Worm (Caenorhabditis elegans) whole organism, L4 larva: Measurements from ENCODE around the gene nep-10.
"Not testable (repeated sequence)": the region's sequence is repeated elsewhere in the genome, so short reads cannot be mapped to it uniquely, and the experiment has no call there.

Experiments
- D1046.2 ChIP-seq: fragments of 200-800 bp; sonication (Bioruptor generic); IDR thresholded peaks from 2 replicates; pipeline ENCODE4 v1.3.6; 2022; ENCODE audit warnings: missing genetic modification characterization, missing compliant biosample characterization
- Y48G9A.11 ChIP-seq: fragments of 200-800 bp; sonication (Bioruptor generic); IDR thresholded peaks from 2 replicates; pipeline ENCODE4 v1.3.6; 2022; ENCODE audit warnings: missing genetic modification reagents, missing genetic modification characterization, missing compliant biosample characterization
- Y5F2A.4 ChIP-seq: fragments of 200-800 bp; sonication (Bioruptor generic); optimal IDR thresholded peaks from 2 replicates; lab custom pipeline; 2018; ENCODE audit warnings: mild to moderate bottlenecking, missing genetic modification characterization, missing compliant biosample characterization
- arid-1 ChIP-seq: fragments of 200-800 bp; sonication (Bioruptor generic); conservative IDR thresholded peaks from 2 replicates; pipeline ENCODE4 v1.3.6; 2022; ENCODE audit warnings: missing genetic modification reagents, missing genetic modification characterization, missing compliant biosample characterization
- ceh-44 ChIP-seq: fragments of 200-800 bp; sonication (Bioruptor generic); IDR thresholded peaks from 2 replicates; pipeline ENCODE4 v1.3.6; 2022; ENCODE audit warnings: missing genetic modification reagents, missing genetic modification characterization, missing compliant biosample characterization
- cey-2 ChIP-seq: sonication (generic microtip); optimal IDR thresholded peaks from 3 replicates; lab custom pipeline; 2017; ENCODE audit warnings: missing genetic modification characterization, mild to moderate bottlenecking, missing compliant biosample characterization, antibody characterized with exemption, borderline replicate concordance; ENCODE audit not compliant: insufficient read depth
- daf-16 ChIP-seq, 3 experiments: sonication (generic microtip); optimal IDR thresholded peaks; 2 replicates each; lab custom pipeline; 2016 to 2017; ENCODE audit warnings: missing genetic modification characterization in 3 of 3, missing genetic modification reagents in 3 of 3, mild to moderate bottlenecking in 2 of 3, missing compliant biosample characterization in 2 of 3, missing biosample characterization in 1 of 3, moderate library complexity in 1 of 3
- daf-8 ChIP-seq: fragments of 200-800 bp; sonication (Bioruptor generic); IDR thresholded peaks from 2 replicates; pipeline ENCODE4 v1.3.6; 2022; ENCODE audit warnings: missing genetic modification characterization, missing compliant biosample characterization
- dmd-8 ChIP-seq: fragments of 200-800 bp; sonication (Bioruptor generic); IDR thresholded peaks from 2 replicates; pipeline ENCODE4 v1.3.6; 2022; ENCODE audit warnings: missing genetic modification characterization, missing compliant biosample characterization
- duxl-1 ChIP-seq: sonication (generic microtip); optimal IDR thresholded peaks from 2 replicates; lab custom pipeline; 2016; ENCODE audit warnings: mild to moderate bottlenecking, missing genetic modification characterization, moderate library complexity, missing compliant biosample characterization; ENCODE audit not compliant: poor library complexity
- gei-8 ChIP-seq: fragments of 200-800 bp; sonication (Bioruptor generic); optimal IDR thresholded peaks from 2 replicates; lab custom pipeline; 2018; ENCODE audit warnings: mild to moderate bottlenecking, missing genetic modification characterization, missing compliant biosample characterization
- hif-1 ChIP-seq, 2 experiments: sonication (generic microtip); optimal IDR thresholded peaks; 2 replicates each; lab custom pipeline; 2016 to 2017; ENCODE audit warnings: missing compliant biosample characterization in 2 of 2, missing genetic modification characterization in 2 of 2, missing genetic modification reagents in 2 of 2, missing genotype in 2 of 2, mild to moderate bottlenecking in 1 of 2
- lin-13 ChIP-seq: fragments of 150-350 bp; optimal IDR thresholded peaks from 2 replicates; lab custom pipeline; 2014; ENCODE audit warnings: missing biosample characterization, missing genetic modification reagents, missing genetic modification characterization
- lin-29 ChIP-seq: fragments of 200-800 bp; sonication (Bioruptor generic); IDR thresholded peaks from 2 replicates; pipeline ENCODE4 v1.3.6; 2022; ENCODE audit warnings: missing genetic modification reagents, missing genetic modification characterization, missing compliant biosample characterization
- lir-3 ChIP-seq: sonication (generic microtip); optimal IDR thresholded peaks from 2 replicates; lab custom pipeline; 2016; ENCODE audit warnings: mild to moderate bottlenecking, missing genetic modification characterization, missing compliant biosample characterization
- mdt-29 ChIP-seq: fragments of 200-800 bp; sonication (Bioruptor generic); IDR thresholded peaks from 2 replicates; pipeline ENCODE4 v1.3.6; 2022; ENCODE audit warnings: missing genetic modification reagents, missing genetic modification characterization, missing compliant biosample characterization
- mep-1 ChIP-seq: fragments of 150-350 bp; sonication (generic microtip); optimal IDR thresholded peaks from 3 replicates; lab custom pipeline; 2014; ENCODE audit warnings: missing biosample characterization, missing genetic modification characterization
- nhr-10 ChIP-seq: fragments of 150-350 bp; optimal IDR thresholded peaks from 2 replicates; lab custom pipeline; 2014; ENCODE audit warnings: missing biosample characterization, missing genetic modification characterization
- nhr-11 ChIP-seq: fragments of 150-350 bp; optimal IDR thresholded peaks from 2 replicates; lab custom pipeline; 2014; ENCODE audit warnings: missing biosample characterization, missing genetic modification characterization
- nhr-111 ChIP-seq: fragments of 200-800 bp; sonication (Bioruptor generic); optimal IDR thresholded peaks from 2 replicates; lab custom pipeline; 2018; ENCODE audit warnings: mild to moderate bottlenecking, missing genetic modification characterization, missing compliant biosample characterization
- nhr-48 ChIP-seq: sonication (generic microtip); optimal IDR thresholded peaks from 2 replicates; lab custom pipeline; 2016; ENCODE audit warnings: mild to moderate bottlenecking, missing genetic modification characterization, missing compliant biosample characterization
- nhr-6 ChIP-seq: fragments of 150-350 bp; optimal IDR thresholded peaks from 2 replicates; lab custom pipeline; 2014; ENCODE audit warnings: missing biosample characterization, missing genetic modification characterization
- nhr-77 ChIP-seq: fragments of 150-350 bp; optimal IDR thresholded peaks from 2 replicates; lab custom pipeline; 2014; ENCODE audit warnings: missing biosample characterization, missing genetic modification characterization
- php-3 ChIP-seq: fragments of 200-800 bp; sonication (Bioruptor generic); IDR thresholded peaks from 2 replicates; pipeline ENCODE4 v1.3.6; 2022; ENCODE audit warnings: missing genetic modification reagents, missing genetic modification characterization, missing compliant biosample characterization
- pqm-1 ChIP-seq: sonication (generic microtip); optimal IDR thresholded peaks from 2 replicates; lab custom pipeline; 2017; ENCODE audit warnings: missing biosample characterization, missing genetic modification characterization
- saeg-2 ChIP-seq: fragments of 200-800 bp; sonication (Bioruptor generic); IDR thresholded peaks from 2 replicates; pipeline ENCODE4 v1.3.6; 2022; ENCODE audit warnings: missing genetic modification reagents, missing genetic modification characterization, missing compliant biosample characterization
- snpc-4 ChIP-seq: fragments of 150-350 bp; optimal IDR thresholded peaks from 2 replicates; lab custom pipeline; 2014; ENCODE audit warnings: missing biosample characterization, missing genetic modification characterization
- spr-1 ChIP-seq: sonication (generic microtip); optimal IDR thresholded peaks from 2 replicates; lab custom pipeline; 2016; ENCODE audit warnings: mild to moderate bottlenecking, missing genetic modification characterization, missing compliant biosample characterization
- tag-97 ChIP-seq: fragments of 200-800 bp; sonication (Bioruptor generic); IDR thresholded peaks from 2 replicates; pipeline ENCODE4 v1.3.6; 2022; ENCODE audit warnings: missing genetic modification characterization, missing compliant biosample characterization
- tra-1 ChIP-seq: fragments of 200-800 bp; sonication (Bioruptor generic); IDR thresholded peaks from 2 replicates; pipeline ENCODE4 v1.3.6; 2022; ENCODE audit warnings: missing genetic modification reagents, missing genetic modification characterization, missing compliant biosample characterization
- unc-130 ChIP-seq: sonication (generic microtip); optimal IDR thresholded peaks from 2 replicates; lab custom pipeline; 2016; ENCODE audit warnings: missing genetic modification reagents, missing genetic modification characterization, missing compliant biosample characterization
- vab-7 ChIP-seq: fragments of 200-800 bp; sonication (Bioruptor generic); IDR thresholded peaks from 2 replicates; pipeline ENCODE4 v1.3.6; 2022; ENCODE audit warnings: missing genetic modification reagents, missing genetic modification characterization, missing compliant biosample characterization
- zag-1 ChIP-seq: fragments of 150-350 bp; optimal IDR thresholded peaks from 2 replicates; lab custom pipeline; 2014; ENCODE audit warnings: missing biosample characterization, missing genetic modification characterization
- ztf-7 ChIP-seq: fragments of 150-350 bp; optimal IDR thresholded peaks from 2 replicates; lab custom pipeline; 2014; ENCODE audit warnings: missing biosample characterization, missing genetic modification characterization

The nep-10 gene

DNA sequence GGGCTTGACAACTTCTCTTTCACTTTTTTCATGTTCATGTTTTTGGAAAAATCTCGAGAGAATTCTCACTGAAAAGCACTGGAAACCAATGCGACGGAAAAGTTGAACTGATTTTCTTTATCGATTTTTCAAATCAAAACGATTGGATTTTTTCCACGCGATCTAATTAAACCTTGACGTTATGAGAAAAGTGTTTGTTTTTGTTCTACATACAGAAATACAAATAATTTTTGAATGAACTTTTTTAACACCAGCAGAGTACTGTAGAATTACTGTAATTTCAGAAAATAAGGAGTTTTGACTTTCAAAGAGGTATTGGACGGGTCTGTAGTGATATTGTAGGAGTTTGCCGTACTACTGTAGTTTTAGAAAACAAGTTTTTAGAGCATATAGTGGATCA lies at the start of gene nep-10:
Gene nep-10 (minus strand): TSS at position 101 of the 400 bp plus-strand sequence.
- no peak for TF ChIP-seq snpc-4 (tag; lab: Kevin White, UChicago)
- TF ChIP-seq D1046.2 (GFP tag; lab: Robert Waterston, UW) = no peak
- no peak for TF ChIP-seq pqm-1 (tag; lab: Kevin White, UChicago)
- TF ChIP-seq ceh-44 = no peak
- no peak for TF ChIP-seq ztf-7
- no peak for TF ChIP-seq zag-1 (tag; lab: Kevin White, UChicago)
- TF ChIP-seq saeg-2 (GFP tag; lab: Robert Waterston, UW) = no peak
- TF ChIP-seq cey-2 (tag; lab: Kevin White, UChicago) = no peak
- TF ChIP-seq nhr-48 = no peak
- TF ChIP-seq vab-7 (GFP tag; lab: Robert Waterston, UW) = no peak
- TF ChIP-seq gei-8 (GFP tag; lab: Kevin White, UChicago) = no peak
- TF ChIP-seq nhr-111 (GFP tag; lab: Kevin White, UChicago) = no peak
- TF ChIP-seq mep-1 (tag; lab: Kevin White, UChicago) = no peak
- TF ChIP-seq Y48G9A.11 (GFP tag; lab: Robert Waterston, UW) = no peak
- TF ChIP-seq daf-16 (GFP tag; optimal IDR thresholded peaks at IDR 0.05; lab: Kevin White, UChicago) = no peak
- TF ChIP-seq daf-16 (tag; optimal IDR thresholded peaks at IDR 0.05; lab: Kevin White, UChicago) = no peak
- no peak for TF ChIP-seq unc-130 (GFP tag; lab: Kevin White, UChicago)
- no peak for TF ChIP-seq nhr-77 (tag; lab: Kevin White, UChicago)
- no peak for TF ChIP-seq Y5F2A.4

DNA sequence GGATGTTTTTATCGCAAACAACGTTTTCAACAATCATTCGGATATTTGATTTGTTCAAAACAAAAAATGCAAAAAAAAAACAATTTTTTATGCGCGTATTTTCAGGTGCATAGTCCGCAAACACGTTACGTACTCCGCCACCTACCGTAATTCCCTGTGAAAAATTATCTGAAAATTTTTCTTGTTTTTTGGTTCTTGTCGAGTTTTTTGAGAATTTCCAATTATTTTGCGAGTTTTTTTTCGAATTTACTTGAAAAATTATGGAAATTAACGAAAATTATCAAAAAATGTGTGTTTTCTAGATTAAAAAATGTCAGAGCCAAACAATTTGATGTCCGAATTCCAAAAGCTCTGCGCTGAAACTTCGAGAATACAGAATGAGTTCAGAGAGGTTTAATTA lies 49.7 kb upstream of the nep-10 start, which contains the start of gene C16C8.12:
Gene C16C8.12 (plus strand): TSS at position 301 of the 400 bp plus-strand sequence.
- TF ChIP-seq cey-2 (tag; lab: Kevin White, UChicago) (no peak), spr-1 (tag; lab: Kevin White, UChicago) (no peak), lin-29 (GFP tag; lab: Robert Waterston, UW) (no peak), nhr-6 (tag; lab: Kevin White, UChicago) (no peak), nhr-11 (tag; lab: Kevin White, UChicago) (no peak), dmd-8 (GFP tag; lab: Robert Waterston, UW) (no peak), duxl-1 (no peak), hif-1 (tag; optimal IDR thresholded peaks at IDR 0.05; lab: Kevin White, UChicago) (no peak)

DNA sequence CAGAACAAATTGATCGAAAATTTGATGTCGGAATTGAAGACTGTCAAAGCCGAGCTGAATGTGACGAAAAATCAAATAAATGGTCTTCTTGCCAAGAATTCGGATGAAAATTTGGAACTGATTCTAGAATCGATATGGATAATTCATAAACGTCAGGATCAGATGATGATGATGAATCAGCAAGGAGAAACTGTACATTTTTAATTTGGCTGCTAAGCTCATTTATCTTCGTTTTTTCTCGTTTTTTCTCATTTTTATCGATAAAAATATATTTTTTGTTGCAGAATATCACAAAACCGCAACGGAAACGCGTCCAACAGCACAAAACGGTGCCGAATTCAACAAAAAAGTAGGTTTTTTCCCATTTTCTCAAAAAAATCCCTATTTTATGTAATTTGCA lies 46.8 kb upstream of the nep-10 start, which contains the start of gene C16C8.14:
Gene C16C8.14 (plus strand): TSS at position 301 of the 400 bp plus-strand sequence.
- not testable (repeated sequence) for TF ChIP-seq daf-8, php-3, tag-97 (GFP tag; lab: Robert Waterston, UW)

DNA sequence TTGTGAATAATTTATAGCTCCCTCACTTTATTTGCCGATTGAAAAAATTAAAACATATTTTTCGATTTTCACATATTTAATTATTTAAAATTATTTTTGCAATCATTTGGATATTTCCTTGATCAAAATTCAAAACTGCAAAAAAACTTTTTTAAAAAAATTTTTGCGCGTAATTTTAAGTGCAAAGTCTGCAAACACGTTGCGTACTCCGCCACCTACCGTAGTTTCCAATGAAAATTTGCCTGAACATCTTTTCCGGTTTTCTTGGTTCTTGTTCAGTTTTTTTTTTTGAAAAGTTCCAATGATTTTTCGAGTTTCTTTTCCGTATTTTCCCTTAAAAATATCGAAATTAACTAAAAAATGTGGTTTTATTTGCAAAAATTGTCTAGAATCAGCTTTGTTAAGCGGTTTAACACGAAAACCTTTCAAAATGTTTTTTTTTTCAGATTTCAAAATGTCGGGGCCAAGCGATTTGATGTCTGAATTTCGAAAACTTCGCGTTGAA lies 46.1 kb upstream of the nep-10 start, which contains the start of gene C16C8.25:
Gene C16C8.25 (plus strand): TSS at position 455 of the 505 bp plus-strand sequence.
- no peak for TF ChIP-seq lir-3 (tag; lab: Kevin White, UChicago)
- TF ChIP-seq tra-1 (GFP tag; lab: Robert Waterston, UW) = no peak
- TF ChIP-seq nhr-10 (tag; lab: Kevin White, UChicago) = no peak
- TF ChIP-seq lin-13 (GFP tag; lab: Kevin White, UChicago) = no peak
- no peak for TF ChIP-seq arid-1
- TF ChIP-seq mdt-29 (GFP tag; lab: Robert Waterston, UW) = no peak
- TF ChIP-seq vab-7 (GFP tag; lab: Robert Waterston, UW) = no peak
